Fruit fly (Drosophila melanogaster): ENCODE results near the gene Osi2.

Osi2 gene

DNA sequence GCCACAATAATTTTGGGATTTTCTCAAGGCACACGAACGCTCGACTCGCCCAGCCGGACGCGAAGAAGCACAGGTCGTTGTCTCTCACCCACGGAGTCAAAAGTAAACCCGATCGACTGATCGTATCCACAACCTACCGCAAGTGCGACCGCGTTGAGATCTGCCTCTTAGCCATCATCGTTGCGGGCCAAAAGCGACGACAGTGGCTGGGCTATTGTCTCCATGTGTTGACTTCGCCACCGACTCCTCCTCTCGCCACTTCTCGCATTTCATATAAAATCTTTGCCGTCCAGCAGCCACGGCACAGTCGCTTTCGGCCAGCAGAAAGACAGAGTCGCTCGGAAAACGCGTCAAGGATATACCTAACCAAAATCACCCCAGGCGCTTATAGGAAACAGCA, at the start of gene Osi2:
Gene Osi2 (plus strand): TSS at position 301 of the 400 bp plus-strand sequence.
- TF ChIP-seq psq (optimal IDR thresholded peaks at IDR 0.05), result no peak
- no peak for TF ChIP-seq ttk (optimal IDR thresholded peaks at IDR 0.05)
- TF ChIP-seq h (optimal IDR thresholded peaks at IDR 0.05), result no peak
- TF ChIP-seq Myc (optimal IDR thresholded peaks at IDR 0.05), result no peak
- TF ChIP-seq insv (optimal IDR thresholded peaks at IDR 0.05), result no peak

DNA sequence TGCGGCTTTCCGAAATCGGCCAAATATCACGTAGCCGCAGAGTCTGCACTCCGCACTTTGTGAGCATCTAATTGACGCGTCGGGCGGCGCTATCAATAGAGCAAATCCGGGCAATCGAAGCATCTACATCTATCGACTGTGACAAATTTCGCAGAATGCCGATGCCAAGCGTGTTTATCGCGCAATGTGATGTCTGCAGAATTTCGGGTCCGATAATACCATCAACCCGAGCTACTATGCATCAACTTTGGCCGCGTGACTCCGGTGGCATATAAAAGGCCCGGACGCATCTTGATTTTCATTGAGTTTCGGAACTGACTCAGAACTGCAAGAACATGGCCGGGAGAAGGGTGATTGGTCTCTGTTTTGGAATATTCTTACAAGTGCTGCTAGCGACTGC, 42.0 kb upstream of the Osi2 start, which contains the start of gene CG1077:
Gene CG1077 (plus strand): TSS at position 301 of the 400 bp plus-strand sequence.
- TF ChIP-seq Myc (optimal IDR thresholded peaks at IDR 0.05) (no peak), Sin3A (optimal IDR thresholded peaks at IDR 0.05) (no peak), h (optimal IDR thresholded peaks at IDR 0.05) (no peak), insv (optimal IDR thresholded peaks at IDR 0.05) (no peak), psq (optimal IDR thresholded peaks at IDR 0.05) (no peak), ttk (optimal IDR thresholded peaks at IDR 0.05) (no peak)

DNA sequence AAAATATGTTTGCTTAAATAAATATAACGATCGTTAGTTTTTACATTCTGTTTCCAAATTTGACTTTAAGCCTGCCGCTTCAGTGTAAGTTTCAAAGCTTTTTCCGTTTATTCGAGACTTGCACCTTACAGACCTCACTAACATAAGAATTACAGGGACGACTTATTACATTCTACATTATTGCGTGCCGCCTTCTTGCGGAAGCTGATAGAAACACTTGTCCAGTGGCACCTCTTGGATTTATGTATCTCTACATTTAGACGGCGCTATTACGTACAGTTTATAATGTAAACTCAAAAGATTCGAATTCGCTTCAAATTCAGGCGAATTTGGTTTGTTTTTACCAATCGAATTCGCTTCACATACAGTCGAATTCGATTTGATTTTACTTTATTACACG, 38.4 kb upstream of the Osi2 start:
- TF ChIP-seq Myc (optimal IDR thresholded peaks at IDR 0.05) (no peak), psq (optimal IDR thresholded peaks at IDR 0.05) (no peak), ttk (optimal IDR thresholded peaks at IDR 0.05) (no peak), h (optimal IDR thresholded peaks at IDR 0.05) (no peak), Sin3A (optimal IDR thresholded peaks at IDR 0.05) (no peak), insv (optimal IDR thresholded peaks at IDR 0.05) (no peak)

DNA sequence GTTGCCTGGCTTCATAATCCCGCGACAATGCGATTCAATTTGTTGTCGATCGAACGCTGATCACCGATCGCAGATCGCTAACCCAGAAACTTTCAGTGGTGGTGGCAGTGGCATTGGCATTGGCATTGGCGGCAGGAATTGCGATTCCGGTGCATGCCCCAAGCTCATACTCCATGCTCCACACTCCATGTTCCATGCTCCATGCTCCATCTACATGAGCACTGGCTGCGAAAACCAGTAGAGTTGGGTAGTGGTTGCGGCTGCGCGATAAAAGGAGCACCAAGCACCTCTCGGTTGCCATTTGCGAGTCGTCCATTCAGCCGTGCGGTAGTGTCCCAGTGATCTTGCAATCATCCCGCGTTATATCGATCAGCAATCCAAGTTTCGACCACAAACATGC, 35.9 kb upstream of the Osi2 start, which contains the start of gene Osi1:
Gene Osi1 (plus strand): TSS at position 301 of the 400 bp plus-strand sequence.
- TF ChIP-seq Sin3A (optimal IDR thresholded peaks at IDR 0.05) (no peak), ttk (optimal IDR thresholded peaks at IDR 0.05) (no peak), h (optimal IDR thresholded peaks at IDR 0.05) (no peak), insv (optimal IDR thresholded peaks at IDR 0.05) (no peak), Myc (optimal IDR thresholded peaks at IDR 0.05) (no peak), psq (optimal IDR thresholded peaks at IDR 0.05) (no peak)

DNA sequence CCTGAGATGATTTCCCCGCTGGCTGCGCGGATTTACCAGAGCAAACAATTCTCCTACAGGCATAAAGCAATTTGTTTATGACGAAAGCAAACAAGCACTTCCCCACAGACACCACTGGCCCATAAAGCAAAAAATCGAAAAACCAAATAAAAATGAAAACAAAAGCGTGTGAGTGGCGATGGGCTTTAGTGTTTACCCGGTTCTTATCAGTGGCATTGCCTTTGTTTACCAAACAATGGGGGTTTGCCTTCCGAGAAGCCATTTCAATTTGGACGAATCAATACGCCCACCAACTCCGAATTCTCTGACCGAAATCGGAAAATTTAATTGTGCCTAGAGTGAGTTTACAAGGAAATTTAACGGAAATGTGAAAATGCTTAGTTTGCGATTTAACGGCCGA, 26.7 kb upstream of the Osi2 start:
- no peak for TF ChIP-seq ttk (optimal IDR thresholded peaks at IDR 0.05)
- no peak for TF ChIP-seq Sin3A (optimal IDR thresholded peaks at IDR 0.05)
- TF ChIP-seq insv (optimal IDR thresholded peaks at IDR 0.05), result no peak
- no peak for TF ChIP-seq h (optimal IDR thresholded peaks at IDR 0.05)
- TF ChIP-seq psq (optimal IDR thresholded peaks at IDR 0.05), result no peak
- no peak for TF ChIP-seq Myc (optimal IDR thresholded peaks at IDR 0.05)

DNA sequence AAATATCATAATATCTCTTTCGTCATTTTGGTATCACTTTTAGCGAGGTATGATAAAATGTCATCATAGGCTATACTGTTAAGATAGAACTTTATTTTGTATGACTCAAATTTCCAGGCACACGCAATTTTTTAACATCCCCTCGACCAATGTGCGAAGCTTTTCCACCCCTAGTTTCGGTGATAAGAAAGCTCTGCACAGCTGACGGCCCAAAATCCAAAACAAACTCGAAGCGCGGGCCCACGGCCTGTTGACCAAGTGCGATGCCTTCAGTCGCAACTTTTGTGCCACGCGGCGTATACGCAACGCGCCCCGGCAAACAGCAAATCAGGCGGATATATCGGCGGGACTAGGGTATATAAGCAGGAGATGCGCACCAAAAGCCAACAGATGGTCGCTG, 22.2 kb upstream of the Osi2 start, which contains the start of gene NPFR:
Gene NPFR (plus strand): TSS at position 301 of the 400 bp plus-strand sequence.
- TF ChIP-seq Myc (optimal IDR thresholded peaks at IDR 0.05) (no peak), ttk (optimal IDR thresholded peaks at IDR 0.05) (no peak), psq (optimal IDR thresholded peaks at IDR 0.05) (no peak), h (optimal IDR thresholded peaks at IDR 0.05) (no peak), Sin3A (optimal IDR thresholded peaks at IDR 0.05) (no peak), insv (optimal IDR thresholded peaks at IDR 0.05) (no peak)

DNA sequence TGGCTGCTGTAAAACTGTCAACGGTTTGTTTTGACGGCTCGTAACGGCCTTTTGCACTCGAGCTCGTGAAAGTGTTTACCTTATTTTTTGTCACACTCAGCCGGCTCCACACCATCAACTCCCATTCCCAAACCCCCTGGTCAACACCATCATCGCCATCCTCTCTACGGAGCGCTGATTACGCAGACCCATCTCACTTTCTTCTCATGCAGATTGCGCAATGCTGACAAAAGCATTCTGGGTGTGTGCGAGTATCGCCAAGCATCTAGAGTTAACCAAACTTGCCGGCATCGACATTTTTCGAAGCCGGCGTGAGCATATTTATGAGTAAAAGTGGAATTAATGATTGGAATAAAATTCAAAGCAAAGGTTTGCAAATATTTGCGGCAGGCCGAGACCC, 12.8 kb upstream of the Osi2 start:
- TF ChIP-seq h (optimal IDR thresholded peaks at IDR 0.05) (no peak), ttk (optimal IDR thresholded peaks at IDR 0.05) (no peak), psq (optimal IDR thresholded peaks at IDR 0.05) (no peak), insv (optimal IDR thresholded peaks at IDR 0.05) (no peak), Sin3A (optimal IDR thresholded peaks at IDR 0.05) (no peak), Myc (optimal IDR thresholded peaks at IDR 0.05) (no peak)

DNA sequence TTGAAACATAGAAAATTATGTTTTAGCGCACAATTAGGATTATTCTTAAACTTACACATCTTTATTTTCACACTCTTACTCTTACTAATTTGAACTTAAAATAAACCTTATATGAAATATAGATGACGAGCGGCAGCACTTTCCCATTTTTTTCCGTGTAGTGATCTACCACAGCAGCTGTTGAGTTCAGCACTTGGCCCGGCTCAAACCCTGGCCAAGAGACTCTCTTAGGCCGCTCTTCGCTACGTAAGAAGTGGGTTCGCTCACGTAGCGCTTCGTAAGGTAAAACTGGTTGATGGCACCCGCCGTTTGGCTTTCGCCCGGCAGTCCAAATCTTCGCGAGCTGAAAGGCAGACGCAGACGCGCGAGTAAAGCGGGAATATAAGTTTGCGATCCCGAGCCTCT, 10.7 kb upstream of the Osi2 start, which contains the start of gene Osi24:
Gene Osi24 (plus strand): TSS at position 324 of the 405 bp plus-strand sequence.
- TF ChIP-seq h (optimal IDR thresholded peaks at IDR 0.05), result no peak
- TF ChIP-seq Sin3A (optimal IDR thresholded peaks at IDR 0.05), result no peak
- TF ChIP-seq Myc (optimal IDR thresholded peaks at IDR 0.05), result no peak
- no peak for TF ChIP-seq psq (optimal IDR thresholded peaks at IDR 0.05)
- TF ChIP-seq insv (optimal IDR thresholded peaks at IDR 0.05), result no peak
- no peak for TF ChIP-seq ttk (optimal IDR thresholded peaks at IDR 0.05)

DNA sequence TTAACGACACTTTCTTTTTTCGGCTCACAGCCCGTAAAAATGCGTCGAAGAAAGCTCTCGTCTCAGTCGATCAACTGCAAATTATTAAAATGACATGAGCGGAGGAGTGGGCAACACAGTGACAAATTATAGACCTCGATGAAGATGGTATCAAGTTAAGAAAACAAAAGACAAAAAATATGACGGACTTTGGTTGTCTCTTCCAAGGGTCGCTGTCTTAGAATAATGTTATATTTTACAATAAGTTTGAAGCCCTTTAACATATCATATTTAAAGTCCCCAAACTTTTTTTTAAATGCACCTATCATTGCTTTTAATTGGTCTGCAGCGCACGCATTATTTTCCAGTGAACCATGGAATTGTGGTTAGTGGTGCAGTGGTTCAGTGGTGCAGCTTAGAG, 9.5 kb upstream of the Osi2 start:
- TF ChIP-seq psq (optimal IDR thresholded peaks at IDR 0.05), result no peak

DNA sequence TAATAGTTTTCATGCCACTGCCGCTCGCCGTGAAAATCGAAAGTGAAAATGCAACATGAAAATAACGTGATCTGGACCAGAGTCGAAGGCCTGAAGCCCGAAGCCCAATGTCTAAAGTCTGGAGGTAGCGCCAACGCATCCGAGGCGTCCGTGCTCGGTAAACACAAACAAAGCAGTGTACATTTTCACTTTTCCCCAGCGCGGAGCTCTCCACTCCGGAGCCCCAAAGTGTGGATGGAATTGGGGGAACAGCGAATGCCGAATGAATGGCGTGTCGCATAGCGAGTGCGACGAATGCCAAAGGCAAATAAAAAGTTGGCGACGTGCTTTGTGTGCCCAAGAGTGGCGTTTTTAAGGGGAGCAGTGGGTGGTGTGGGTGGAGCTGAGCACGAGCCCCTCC, 6.2 kb upstream of the Osi2 start:
- TF ChIP-seq Myc (optimal IDR thresholded peaks at IDR 0.05) (no peak), psq (optimal IDR thresholded peaks at IDR 0.05) (no peak), h (optimal IDR thresholded peaks at IDR 0.05) (no peak), insv (optimal IDR thresholded peaks at IDR 0.05) (no peak), Sin3A (optimal IDR thresholded peaks at IDR 0.05) (no peak), ttk (optimal IDR thresholded peaks at IDR 0.05) (no peak)

DNA sequence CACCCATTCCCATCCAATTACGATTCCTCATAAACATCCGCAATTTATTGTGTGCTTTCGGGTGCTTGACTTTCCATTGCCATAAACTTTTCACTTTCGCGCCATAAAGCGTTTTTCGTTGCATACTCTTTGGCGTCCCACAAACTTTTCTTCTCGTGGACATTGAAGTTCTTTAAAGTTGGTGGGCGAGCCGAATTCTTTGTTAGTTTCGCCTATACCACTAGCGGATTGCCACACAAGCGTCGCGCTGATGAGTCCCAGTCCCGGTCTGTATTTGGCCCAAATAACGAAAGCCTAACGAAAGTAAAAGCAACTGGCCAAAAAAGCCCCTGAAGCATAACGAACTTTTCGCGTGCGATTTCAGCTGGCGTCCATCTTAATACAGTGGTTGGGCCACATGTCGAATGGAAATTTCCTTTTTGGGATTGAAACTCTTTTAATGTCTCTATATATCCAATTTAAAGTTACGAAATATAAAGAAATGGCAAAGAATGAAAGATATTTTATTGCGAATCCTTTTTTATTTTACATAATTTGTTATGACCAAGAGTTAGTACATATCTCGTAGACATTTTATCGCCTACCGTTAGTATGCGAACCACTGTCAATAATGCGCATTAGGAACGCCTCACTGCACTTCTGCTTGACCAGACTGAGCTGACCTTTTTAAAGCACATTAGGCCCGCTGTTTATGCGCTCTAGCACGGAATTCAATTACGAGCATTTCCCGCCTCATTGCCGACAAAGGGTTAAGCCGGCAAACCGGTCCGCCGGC, 1.3 kb downstream of the Osi2 start:
- no peak for TF ChIP-seq psq (optimal IDR thresholded peaks at IDR 0.05)
- no peak for TF ChIP-seq Sin3A (optimal IDR thresholded peaks at IDR 0.05)

DNA sequence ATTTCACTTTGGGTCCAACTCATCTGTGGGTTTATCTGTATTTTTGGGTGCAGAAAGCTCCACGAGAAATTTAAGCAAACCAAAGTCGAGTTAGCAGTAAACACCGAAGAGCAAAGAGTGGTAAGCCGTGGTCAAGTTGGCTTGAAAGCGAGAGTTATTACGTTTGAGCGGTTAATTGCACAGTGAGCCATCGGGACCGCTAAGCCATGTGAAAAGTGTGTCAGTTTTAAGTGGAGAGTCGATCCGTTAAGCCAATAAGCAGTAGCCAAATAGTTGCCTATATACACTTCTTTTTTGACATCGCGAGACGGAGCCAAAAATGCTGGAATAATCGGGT, 1.8 kb downstream of the Osi2 start:
- TF ChIP-seq psq (optimal IDR thresholded peaks at IDR 0.05) (no peak), Sin3A (optimal IDR thresholded peaks at IDR 0.05) (no peak), insv (optimal IDR thresholded peaks at IDR 0.05) (no peak), h (optimal IDR thresholded peaks at IDR 0.05) (no peak), Myc (optimal IDR thresholded peaks at IDR 0.05) (no peak), ttk (optimal IDR thresholded peaks at IDR 0.05) (no peak)

DNA sequence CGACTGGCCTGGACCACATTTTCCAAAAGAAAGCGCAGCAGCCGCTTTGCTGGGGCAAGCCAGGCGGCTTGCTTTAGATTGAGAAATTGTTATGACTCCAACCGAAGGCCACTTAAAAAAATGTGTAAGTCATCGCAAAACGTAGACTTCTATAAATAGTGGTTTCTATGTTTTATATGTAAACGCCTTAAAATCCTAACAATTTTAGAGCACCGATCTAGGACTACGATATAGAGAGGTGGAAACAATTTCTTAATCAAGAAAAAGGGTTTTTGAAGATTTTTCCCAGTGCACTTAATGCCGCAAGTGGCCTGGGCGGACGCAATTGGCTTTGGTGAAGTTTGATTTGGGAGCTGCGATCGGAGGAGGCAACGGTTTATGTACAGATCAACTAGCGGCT, 5.1 kb downstream of the Osi2 start:
- TF ChIP-seq psq (optimal IDR thresholded peaks at IDR 0.05), result no peak
- TF ChIP-seq h (optimal IDR thresholded peaks at IDR 0.05), result no peak
- TF ChIP-seq ttk (optimal IDR thresholded peaks at IDR 0.05), result no peak
- no peak for TF ChIP-seq Sin3A (optimal IDR thresholded peaks at IDR 0.05)
- no peak for TF ChIP-seq insv (optimal IDR thresholded peaks at IDR 0.05)
- TF ChIP-seq Myc (optimal IDR thresholded peaks at IDR 0.05), result no peak

All from Kc167 (cell line).